Fruit fly (Drosophila melanogaster): ENCODE results near the gene CAH3.

DNA sequence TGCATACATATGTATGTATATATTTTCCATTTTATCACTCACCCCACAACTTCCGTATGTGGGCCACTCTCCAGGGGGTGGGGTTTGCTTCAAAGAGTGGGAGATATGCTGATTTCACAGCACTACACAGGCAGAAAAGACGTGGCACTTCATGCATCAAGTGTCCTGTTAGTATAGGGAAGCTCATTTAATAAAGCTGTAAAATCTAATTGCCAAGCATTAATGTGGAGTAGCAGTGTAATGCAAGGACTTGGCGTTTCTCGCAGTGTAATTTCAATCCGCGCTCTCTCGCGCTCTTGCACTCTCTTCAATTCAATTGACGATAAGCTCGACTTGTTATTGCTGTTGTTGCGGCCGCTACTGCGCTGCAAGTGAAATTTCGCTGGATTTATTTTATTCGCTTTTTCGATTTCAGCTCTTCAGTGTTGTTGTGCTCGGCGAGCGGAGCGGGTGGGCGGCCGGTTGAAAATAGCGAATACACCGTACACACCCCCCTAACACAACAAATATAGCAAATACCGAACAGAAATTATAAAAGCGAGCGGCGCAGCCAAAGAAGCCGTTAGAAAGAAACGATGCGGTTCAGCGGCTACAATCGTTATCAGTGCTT is 28.3 kb downstream of the CAH3 start, which contains the start of gene Hexo2:
- TF ChIP-seq pan (optimal IDR thresholded peaks at IDR 0.05) (no peak), psq (optimal IDR thresholded peaks at IDR 0.05) (no peak), usp (GFP tag; optimal IDR thresholded peaks at IDR 0.05) (no peak), CG8478 (optimal IDR thresholded peaks at IDR 0.05) (no peak), EcR (GFP tag; optimal IDR thresholded peaks at IDR 0.05) (no peak)
